Fruit fly (Drosophila melanogaster) whole organism, adult: ENCODE measurements around the gene CG13252.

ENCODE experiments used
- CG11617 ChIP-seq: fragments of 200-800 bp; sonication (Bioruptor generic); optimal IDR thresholded peaks from 2 replicates; lab custom pipeline; 2017; ENCODE audit warnings: mild to moderate bottlenecking, missing biosample characterization, missing genetic modification reagents, missing genetic modification characterization
- CG12768 ChIP-seq: fragments of 200-800 bp; sonication (Bioruptor generic); optimal IDR thresholded peaks from 2 replicates; lab custom pipeline; 2017; ENCODE audit warnings: missing biosample characterization, missing genetic modification characterization, mild to moderate bottlenecking, moderate library complexity, missing genetic modification reagents
- CG14711 ChIP-seq: fragments of 200-800 bp; sonication (Bioruptor generic); optimal IDR thresholded peaks from 2 replicates; lab custom pipeline; 2018; ENCODE audit warnings: missing biosample characterization, mild to moderate bottlenecking, missing genetic modification characterization, moderate library complexity
- CG1620 ChIP-seq: fragments of 200-800 bp; sonication (Bioruptor generic); optimal IDR thresholded peaks from 2 replicates; lab custom pipeline; 2016; ENCODE audit warnings: missing biosample characterization, missing genetic modification characterization
- CG33017 ChIP-seq: fragments of 200-800 bp; sonication (Bioruptor generic); optimal IDR thresholded peaks from 2 replicates; lab custom pipeline; 2018; ENCODE audit warnings: missing biosample characterization, mild to moderate bottlenecking, missing genetic modification characterization, moderate library complexity
- CG5204 ChIP-seq: fragments of 200-800 bp; sonication (Bioruptor generic); optimal IDR thresholded peaks from 2 replicates; lab custom pipeline; 2016; ENCODE audit warnings: missing biosample characterization, missing genetic modification characterization
- CG7045 ChIP-seq: fragments of 200-800 bp; sonication (Bioruptor generic); optimal IDR thresholded peaks from 2 replicates; lab custom pipeline; 2017; ENCODE audit warnings: missing biosample characterization, mild to moderate bottlenecking, missing genetic modification characterization
- CG7101 ChIP-seq: fragments of 200-800 bp; sonication (Bioruptor generic); optimal IDR thresholded peaks from 2 replicates; lab custom pipeline; 2018; ENCODE audit warnings: missing biosample characterization, mild to moderate bottlenecking, missing genetic modification characterization, moderate library complexity
- Clk ChIP-seq: fragments of 200-800 bp; sonication (Bioruptor generic); optimal IDR thresholded peaks from 2 replicates; lab custom pipeline; 2017; ENCODE audit warnings: missing biosample characterization, missing genetic modification characterization
- Crg-1 ChIP-seq: fragments of 200-800 bp; sonication (Bioruptor generic); optimal IDR thresholded peaks from 2 replicates; lab custom pipeline; 2016; ENCODE audit warnings: missing biosample characterization, missing genetic modification characterization
- Hr96 ChIP-seq: fragments of 200-800 bp; sonication (Bioruptor generic); optimal IDR thresholded peaks from 2 replicates; lab custom pipeline; 2016; ENCODE audit warnings: missing biosample characterization, missing genetic modification characterization
- Mnt ChIP-seq: fragments of 200-800 bp; sonication (Bioruptor generic); optimal IDR thresholded peaks from 2 replicates; lab custom pipeline; 2016; ENCODE audit warnings: missing biosample characterization, mild to moderate bottlenecking, missing genetic modification characterization
- bab1 ChIP-seq: fragments of 200-800 bp; sonication (Bioruptor generic); optimal IDR thresholded peaks from 3 replicates; lab custom pipeline; 2019; ENCODE audit warnings: missing biosample characterization, mild to moderate bottlenecking, missing genetic modification characterization, moderate library complexity
- cic ChIP-seq: fragments of 200-800 bp; sonication (Bioruptor generic); optimal IDR thresholded peaks from 2 replicates; lab custom pipeline; 2017; ENCODE audit warnings: missing biosample characterization, mild to moderate bottlenecking, missing genetic modification characterization, moderate library complexity
- cnc ChIP-seq, 2 experiments: fragments of >200 bp; optimal IDR thresholded peaks; 2 replicates each; lab custom pipeline; 2017
- kay ChIP-seq: fragments of 200-800 bp; sonication (Bioruptor generic); peaks from one replicate; lab custom pipeline; 2016; ENCODE audit warnings: missing biosample characterization, missing genetic modification characterization, borderline replicate concordance
- ovo ChIP-seq: fragments of 200-800 bp; sonication (Bioruptor generic); optimal IDR thresholded peaks from 2 replicates; lab custom pipeline; 2016; ENCODE audit warnings: missing biosample characterization, missing genetic modification characterization
- pad ChIP-seq: fragments of 200-800 bp; sonication (Bioruptor generic); optimal IDR thresholded peaks from 3 replicates; lab custom pipeline; 2017; ENCODE audit warnings: missing biosample characterization, missing genetic modification characterization, mild to moderate bottlenecking, moderate library complexity, missing genetic modification reagents
- tj ChIP-seq: fragments of 200-800 bp; sonication (Bioruptor generic); optimal IDR thresholded peaks from 3 replicates; lab custom pipeline; 2017; ENCODE audit warnings: missing biosample characterization, mild to moderate bottlenecking, missing genetic modification characterization, moderate library complexity
- toe ChIP-seq: fragments of 200-800 bp; sonication (Bioruptor generic); optimal IDR thresholded peaks from 2 replicates; lab custom pipeline; 2016; ENCODE audit warnings: missing biosample characterization, missing genetic modification characterization

CG13252 gene

DNA sequence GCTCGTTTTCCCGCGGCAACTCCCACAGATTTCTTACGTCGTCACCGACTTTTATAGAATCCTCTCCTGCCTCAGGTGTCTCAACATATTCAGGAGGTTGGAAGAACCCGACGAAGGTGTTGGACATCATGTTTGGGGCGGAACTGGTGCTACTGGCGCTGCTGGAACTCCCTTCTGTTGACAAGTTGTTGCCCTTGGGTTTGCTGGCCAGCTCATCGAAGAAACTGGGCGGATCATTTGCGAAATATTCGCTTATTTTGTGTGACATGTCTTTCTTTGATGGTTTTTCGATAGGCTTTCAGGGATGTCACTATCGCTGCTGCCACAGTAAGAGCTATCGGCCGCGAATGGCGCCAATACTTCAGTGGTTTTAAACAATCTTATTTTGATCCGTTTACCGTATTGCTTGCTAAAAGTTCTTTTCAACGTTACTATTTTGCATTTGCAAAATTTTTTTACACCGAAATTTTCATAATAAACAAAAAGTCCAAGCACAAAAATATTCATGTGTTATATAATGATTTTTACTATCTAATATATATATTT is 57.5 kb downstream of the CG13252 start, which contains the start of gene CG11396:
Gene CG11396, minus strand, starts transcription at position 303 of the 546 bp plus-strand sequence.
- TF ChIP-seq Mnt (GFP tag; lab: Kevin White, UChicago): no peak
- TF ChIP-seq Hr96 (GFP tag; lab: Kevin White, UChicago): no peak
- no peak for TF ChIP-seq CG5204 (GFP tag; lab: Kevin White, UChicago)
- TF ChIP-seq bab1 (GFP tag; lab: Kevin White, UChicago): peak; percentile 34

DNA sequence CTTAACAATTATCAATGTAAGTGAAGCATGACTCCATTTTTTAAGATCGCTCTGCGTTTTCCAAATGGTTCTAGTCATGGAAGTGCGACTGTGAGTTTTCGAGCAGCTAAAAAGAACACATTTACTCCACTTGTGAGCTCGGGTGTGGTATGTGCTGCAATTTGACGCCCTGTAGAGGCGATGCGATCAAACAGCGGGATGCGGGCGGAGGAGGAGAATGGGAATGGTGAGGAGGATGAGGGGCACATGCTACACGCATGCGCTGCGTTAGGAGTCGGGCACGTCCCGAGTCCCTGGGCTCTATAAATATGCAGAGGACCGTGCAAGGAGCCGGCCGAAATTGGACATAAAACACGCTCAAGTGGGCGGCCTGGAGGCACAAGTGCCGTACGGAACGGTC is 58.9 kb downstream of the CG13252 start:
- TF ChIP-seq cic (GFP tag; lab: Kevin White, UChicago): no peak
- no peak for TF ChIP-seq CG7101 (tag; lab: Kevin White, UChicago)
- TF ChIP-seq cnc (optimal IDR thresholded peaks at IDR 0.05; lab: Kevin White, UChicago): no peak
- TF ChIP-seq bab1 (GFP tag; lab: Kevin White, UChicago): no peak
- TF ChIP-seq CG5204 (GFP tag; lab: Kevin White, UChicago): no peak
- TF ChIP-seq CG11617 (GFP tag; lab: Kevin White, UChicago): no peak
- no peak for TF ChIP-seq CG12768 (GFP tag; lab: Kevin White, UChicago)

DNA sequence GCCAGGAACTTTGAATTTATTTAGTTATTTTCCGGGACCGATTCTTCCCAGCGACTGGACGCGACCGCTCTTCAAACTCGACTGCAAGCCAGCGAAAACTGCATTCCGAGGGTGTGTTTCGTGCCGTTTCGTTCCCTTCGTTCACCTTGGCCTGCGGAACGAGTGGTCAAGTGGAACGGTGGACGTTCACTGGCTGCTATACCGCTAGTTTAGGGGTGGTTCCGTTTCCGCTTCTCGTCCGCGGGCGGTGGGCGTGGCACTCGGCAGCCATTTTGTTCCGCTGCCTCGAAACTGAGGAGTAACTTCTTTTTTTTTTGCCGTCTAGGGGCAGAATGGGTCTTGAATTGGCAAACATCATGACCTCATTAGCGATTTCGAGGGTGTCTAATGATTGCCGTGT is 62.3 kb downstream of the CG13252 start, which contains the start of gene Six4:
Gene Six4, minus strand, starts transcription at position 85 of the 400 bp plus-strand sequence.
- no peak for TF ChIP-seq CG1620 (GFP tag; lab: Kevin White, UChicago)
- TF ChIP-seq Crg-1 (GFP tag; lab: Kevin White, UChicago): peak; percentile 20
- peak; percentile 29 for TF ChIP-seq Hr96 (GFP tag; lab: Kevin White, UChicago)
- peak; percentile 34 for TF ChIP-seq pad (GFP tag; lab: Kevin White, UChicago)
- peak; percentile 41 for TF ChIP-seq CG11617 (GFP tag; lab: Kevin White, UChicago)
- TF ChIP-seq kay (GFP tag; lab: Kevin White, UChicago): no peak
- no peak for TF ChIP-seq CG5204 (GFP tag; lab: Kevin White, UChicago)
- no peak for TF ChIP-seq Clk (GFP tag; lab: Kevin White, UChicago)
- TF ChIP-seq CG33017 (tag; lab: Kevin White, UChicago): no peak
- TF ChIP-seq bab1 (GFP tag; lab: Kevin White, UChicago): peak; percentile 43
- peak; percentile 13 for TF ChIP-seq ovo (GFP tag; lab: Kevin White, UChicago)
- no peak for TF ChIP-seq CG7045 (GFP tag; lab: Kevin White, UChicago)
- no peak for TF ChIP-seq CG14711 (tag; lab: Kevin White, UChicago)
- peak; percentile 22 for TF ChIP-seq Mnt (GFP tag; lab: Kevin White, UChicago)
- TF ChIP-seq cnc (optimal IDR thresholded peaks at IDR 0.05; lab: Kevin White, UChicago): no peak
- TF ChIP-seq CG12768 (GFP tag; lab: Kevin White, UChicago): no peak
- peak; percentile 62 for TF ChIP-seq tj (GFP tag; lab: Kevin White, UChicago)
- TF ChIP-seq CG7101 (tag; lab: Kevin White, UChicago): peak; percentile 10
- TF ChIP-seq toe (GFP tag; lab: Kevin White, UChicago): no peak
- no peak for TF ChIP-seq cic (GFP tag; lab: Kevin White, UChicago)
